Fruit fly (Drosophila melanogaster): Measurements from ENCODE around the gene CtsB.

DNA sequence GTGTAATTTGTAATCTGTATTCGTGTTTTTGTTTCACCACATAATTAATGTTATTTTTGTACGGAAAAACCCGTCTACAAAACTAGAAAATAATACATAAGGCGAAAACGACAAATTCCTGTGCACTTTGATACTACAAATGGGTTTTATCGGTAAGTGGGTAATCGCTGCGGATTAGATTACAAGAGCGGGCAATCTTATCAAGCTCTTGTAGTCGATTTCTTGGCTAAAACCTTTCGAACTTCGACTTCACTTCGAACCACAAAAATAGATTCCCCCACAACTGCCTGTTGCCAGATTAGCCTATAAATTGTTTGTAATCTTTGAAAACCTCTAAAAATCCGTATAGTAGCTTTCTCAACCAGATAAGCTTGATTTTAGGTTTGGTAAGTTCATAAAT lies 41.0 kb downstream of the CtsB start:
- TF ChIP-seq CG8478 (optimal IDR thresholded peaks at IDR 0.05), result no peak
- no peak for TF ChIP-seq pan (optimal IDR thresholded peaks at IDR 0.05)
- TF ChIP-seq EcR (GFP tag; optimal IDR thresholded peaks at IDR 0.05), result no peak
- TF ChIP-seq Dll (optimal IDR thresholded peaks at IDR 0.05), result no peak
- TF ChIP-seq psq (optimal IDR thresholded peaks at IDR 0.05), result no peak
- TF ChIP-seq usp (GFP tag; optimal IDR thresholded peaks at IDR 0.05), result no peak
